Worm (Caenorhabditis elegans) whole organism, L1 larva: ENCODE data around the gene drd-50.

Source experiments
- Y116A8C.19 ChIP-seq: sonication (generic microtip); optimal IDR thresholded peaks from 2 replicates; lab custom pipeline; 2016; ENCODE audit warnings: missing compliant biosample characterization, missing genetic modification characterization, borderline replicate concordance
- blmp-1 ChIP-seq: fragments of 150-350 bp; optimal IDR thresholded peaks from 2 replicates; lab custom pipeline; 2014; ENCODE audit warnings: missing biosample characterization, missing genetic modification characterization
- ceh-63 ChIP-seq: fragments of 200-800 bp; sonication (Bioruptor generic); optimal IDR thresholded peaks from 2 replicates; lab custom pipeline; 2018; ENCODE audit warnings: mild to moderate bottlenecking, missing genetic modification characterization, missing compliant biosample characterization
- dpl-1 ChIP-seq, 3 experiments: fragments of 150-350 bp in 2 of 3; sonication (generic microtip) in 1 of 3; optimal IDR thresholded peaks; 2 replicates each; lab custom pipeline; 2014 to 2017; ENCODE audit warnings: missing biosample characterization in 3 of 3, missing genetic modification characterization in 3 of 3, missing genetic modification reagents in 3 of 3
- lin-13 ChIP-seq: fragments of 150-350 bp; optimal IDR thresholded peaks from 2 replicates; lab custom pipeline; 2014; ENCODE audit warnings: missing biosample characterization, missing genetic modification reagents, missing genetic modification characterization
- lin-15B ChIP-seq: fragments of 150-350 bp; sonication (generic microtip); optimal IDR thresholded peaks from 3 replicates; lab custom pipeline; 2014; ENCODE audit warnings: missing biosample characterization, missing genetic modification characterization
- lsy-2 ChIP-seq, 2 experiments: fragments of 150-350 bp; optimal IDR thresholded peaks; 2 replicates each; lab custom pipeline; 2014; ENCODE audit warnings: missing biosample characterization in 2 of 2, missing genetic modification characterization in 2 of 2
- mdl-1 ChIP-seq, 2 experiments: fragments of 150-350 bp; optimal IDR thresholded peaks; 2 replicates each; lab custom pipeline; 2014 to 2017; ENCODE audit warnings: missing biosample characterization in 2 of 2, missing genetic modification characterization in 2 of 2, inconsistent platforms in 1 of 2
- nhr-11 ChIP-seq: fragments of 150-350 bp; optimal IDR thresholded peaks from 2 replicates; lab custom pipeline; 2014; ENCODE audit warnings: missing biosample characterization, missing genetic modification characterization
- nhr-237 ChIP-seq: fragments of 150-350 bp; optimal IDR thresholded peaks from 2 replicates; lab custom pipeline; 2014; ENCODE audit warnings: missing biosample characterization, missing genetic modification characterization
- nhr-76 ChIP-seq: sonication (generic microtip); optimal IDR thresholded peaks from 2 replicates; lab custom pipeline; 2017; ENCODE audit warnings: missing biosample characterization, missing genetic modification characterization
- pqm-1 ChIP-seq: sonication (generic microtip); optimal IDR thresholded peaks from 3 replicates; lab custom pipeline; 2017; ENCODE audit warnings: missing biosample characterization, missing genetic modification characterization
- tbx-2 ChIP-seq: sonication (generic microtip); optimal IDR thresholded peaks from 2 replicates; lab custom pipeline; 2016; ENCODE audit warnings: missing genetic modification characterization, missing compliant biosample characterization
- unc-62 ChIP-seq: fragments of 150-350 bp; optimal IDR thresholded peaks from 2 replicates; lab custom pipeline; 2014; ENCODE audit warnings: missing biosample characterization, missing genetic modification reagents, missing genetic modification characterization

- TF ChIP-seq blmp-1 (tag; lab: Kevin White, UChicago): no peak
- no peak for TF ChIP-seq unc-62 (GFP tag; lab: Kevin White, UChicago)
- no peak for TF ChIP-seq dpl-1 (GFP tag; optimal IDR thresholded peaks at IDR 0.05; lab: Kevin White, UChicago)
- no peak for TF ChIP-seq nhr-76
- TF ChIP-seq Y116A8C.19 (tag; lab: Kevin White, UChicago): no peak
- no peak for TF ChIP-seq lin-15B (tag; lab: Kevin White, UChicago)
- TF ChIP-seq lsy-2 (tag; optimal IDR thresholded peaks at IDR 0.05; lab: Kevin White, UChicago): no peak
- no peak for TF ChIP-seq pqm-1 (tag; lab: Kevin White, UChicago)
- TF ChIP-seq tbx-2: no peak
- TF ChIP-seq nhr-237 (tag; lab: Kevin White, UChicago): no peak
- no peak for TF ChIP-seq lin-13 (GFP tag; lab: Kevin White, UChicago)
- TF ChIP-seq mdl-1 (tag; optimal IDR thresholded peaks at IDR 0.05; lab: Kevin White, UChicago): no peak
- TF ChIP-seq ceh-63 (GFP tag; lab: Kevin White, UChicago): no peak
- no peak for TF ChIP-seq nhr-11 (tag; lab: Kevin White, UChicago)
Measured at ce11 chrIV:4080846-4081245, 36.7 kb upstream of the drd-50 start, which contains the start of the genes C35B1.9 and C35B1.3.
